Fruit fly (Drosophila melanogaster): ENCODE data around the gene kdn.

The kdn gene

DNA sequence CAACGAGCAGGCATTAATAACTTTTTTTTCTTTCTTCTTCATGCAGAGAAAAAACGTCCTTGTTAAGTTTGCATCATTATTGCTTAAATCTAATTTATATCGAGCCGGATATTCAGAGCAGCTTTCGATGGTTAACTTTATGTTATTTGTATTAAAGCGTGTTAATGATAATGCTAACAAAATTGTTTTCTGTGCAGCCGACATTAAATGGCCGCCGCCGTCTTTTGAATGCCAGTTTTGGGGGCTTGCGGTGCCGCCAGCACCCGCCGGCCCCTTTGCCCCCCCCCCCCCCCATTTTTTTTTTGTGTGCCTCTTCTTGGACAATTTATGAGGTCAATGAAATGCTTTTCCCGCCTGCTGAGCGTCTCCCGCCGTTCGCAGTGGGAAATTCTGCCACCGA is 38.9 kb upstream of the kdn start:
- TF ChIP-seq toe (GFP tag; optimal IDR thresholded peaks at IDR 0.05) (no peak), cnc (optimal IDR thresholded peaks at IDR 0.05) (no peak), kay (GFP tag; ENCODE audit: borderline replicate concordance) (no peak), CG7045 (GFP tag; optimal IDR thresholded peaks at IDR 0.05) (no peak), CG11617 (GFP tag; optimal IDR thresholded peaks at IDR 0.05) (no peak), Clk (GFP tag; optimal IDR thresholded peaks at IDR 0.05) (no peak), tj (GFP tag; optimal IDR thresholded peaks at IDR 0.05) (no peak), cic (GFP tag; optimal IDR thresholded peaks at IDR 0.05) (no peak), CG1620 (GFP tag; optimal IDR thresholded peaks at IDR 0.05) (no peak), Hr96 (GFP tag; optimal IDR thresholded peaks at IDR 0.05) (no peak), CG12768 (GFP tag; optimal IDR thresholded peaks at IDR 0.05) (no peak), Mnt (GFP tag; optimal IDR thresholded peaks at IDR 0.05) (no peak), CG33017 (tag; optimal IDR thresholded peaks at IDR 0.05) (no peak), pad (GFP tag; optimal IDR thresholded peaks at IDR 0.05) (no peak)

- TF ChIP-seq CG12768 (GFP tag; optimal IDR thresholded peaks at IDR 0.05), result no peak
- no peak for TF ChIP-seq CG5204 (GFP tag; optimal IDR thresholded peaks at IDR 0.05)
- TF ChIP-seq CG14711 (tag; optimal IDR thresholded peaks at IDR 0.05), result no peak
- TF ChIP-seq toe (GFP tag; optimal IDR thresholded peaks at IDR 0.05), result no peak
- no peak for TF ChIP-seq Clk (GFP tag; optimal IDR thresholded peaks at IDR 0.05)
- no peak for TF ChIP-seq Hr96 (GFP tag; optimal IDR thresholded peaks at IDR 0.05)
Measured at dm6 chrX:6315583-6315982, 34.8 kb upstream of the kdn start.

- TF ChIP-seq Hr96 (GFP tag; optimal IDR thresholded peaks at IDR 0.05) (peak; percentile 36), cnc (optimal IDR thresholded peaks at IDR 0.05) (no peak), tj (GFP tag; optimal IDR thresholded peaks at IDR 0.05) (peak; percentile 4), toe (GFP tag; optimal IDR thresholded peaks at IDR 0.05) (peak; percentile 11), pad (GFP tag; optimal IDR thresholded peaks at IDR 0.05) (peak; percentile 21), CG12768 (GFP tag; optimal IDR thresholded peaks at IDR 0.05) (peak; percentile 50), CG33017 (tag; optimal IDR thresholded peaks at IDR 0.05) (peak; percentile 52), Clk (GFP tag; optimal IDR thresholded peaks at IDR 0.05) (peak; percentile 17), kay (GFP tag; ENCODE audit: borderline replicate concordance) (no peak), Crg-1 (GFP tag; optimal IDR thresholded peaks at IDR 0.05) (no peak), CG1620 (GFP tag; optimal IDR thresholded peaks at IDR 0.05) (no peak), cic (GFP tag; optimal IDR thresholded peaks at IDR 0.05) (no peak), CG7045 (GFP tag; optimal IDR thresholded peaks at IDR 0.05) (peak; percentile 66), CG5204 (GFP tag; optimal IDR thresholded peaks at IDR 0.05) (peak; percentile 12), CG11617 (GFP tag; optimal IDR thresholded peaks at IDR 0.05) (peak; percentile 22), CG7101 (tag; optimal IDR thresholded peaks at IDR 0.05) (peak; percentile 69), Mnt (GFP tag; optimal IDR thresholded peaks at IDR 0.05) (no peak), bab1 (GFP tag; optimal IDR thresholded peaks at IDR 0.05) (no peak), ovo (GFP tag; optimal IDR thresholded peaks at IDR 0.05) (no peak), CG14711 (tag; optimal IDR thresholded peaks at IDR 0.05) (peak; percentile 25)
Measured at dm6 chrX:6316858-6317474, 33.5 kb upstream of the kdn start.

dm6 chrX:6330369-6330949 is 20.0 kb upstream of the kdn start, which contains the start of gene CG42240:
Gene CG42240 (plus strand): TSS chrX:6330842.
- TF ChIP-seq bab1 (GFP tag; optimal IDR thresholded peaks at IDR 0.05) (peak; percentile 96), kay (GFP tag; ENCODE audit: borderline replicate concordance) (peak; percentile 92), pad (GFP tag; optimal IDR thresholded peaks at IDR 0.05) (peak; percentile 81), Hr96 (GFP tag; optimal IDR thresholded peaks at IDR 0.05) (peak; percentile 83), CG14711 (tag; optimal IDR thresholded peaks at IDR 0.05) (peak; percentile 86), Mnt (GFP tag; optimal IDR thresholded peaks at IDR 0.05) (peak; percentile 65), CG33017 (tag; optimal IDR thresholded peaks at IDR 0.05) (peak; percentile 85), CG5204 (GFP tag; optimal IDR thresholded peaks at IDR 0.05) (peak; percentile 79), CG11617 (GFP tag; optimal IDR thresholded peaks at IDR 0.05) (peak; percentile 96), toe (GFP tag; optimal IDR thresholded peaks at IDR 0.05) (peak; percentile 61), CG12768 (GFP tag; optimal IDR thresholded peaks at IDR 0.05) (peak; percentile 86), ovo (GFP tag; optimal IDR thresholded peaks at IDR 0.05) (peak; percentile 71), CG7101 (tag; optimal IDR thresholded peaks at IDR 0.05) (peak; percentile 93), cic (GFP tag; optimal IDR thresholded peaks at IDR 0.05) (peak; percentile 74), CG1620 (GFP tag; optimal IDR thresholded peaks at IDR 0.05) (peak; percentile 54), Crg-1 (GFP tag; optimal IDR thresholded peaks at IDR 0.05) (peak; percentile 73), cnc (optimal IDR thresholded peaks at IDR 0.05) (no peak), CG7045 (GFP tag; optimal IDR thresholded peaks at IDR 0.05) (peak; percentile 89), Clk (GFP tag; optimal IDR thresholded peaks at IDR 0.05) (peak; percentile 46), tj (GFP tag; optimal IDR thresholded peaks at IDR 0.05) (peak; percentile 82)

dm6 chrX:6332988-6333719 is 17.3 kb upstream of the kdn start:
- TF ChIP-seq Hr96 (GFP tag; optimal IDR thresholded peaks at IDR 0.05) (peak; percentile 53), Mnt (GFP tag; optimal IDR thresholded peaks at IDR 0.05) (peak; percentile 37), cnc (optimal IDR thresholded peaks at IDR 0.05) (no peak), toe (GFP tag; optimal IDR thresholded peaks at IDR 0.05) (no peak), bab1 (GFP tag; optimal IDR thresholded peaks at IDR 0.05) (peak; percentile 53), CG12768 (GFP tag; optimal IDR thresholded peaks at IDR 0.05) (peak; percentile 30), tj (GFP tag; optimal IDR thresholded peaks at IDR 0.05) (peak; percentile 65), CG5204 (GFP tag; optimal IDR thresholded peaks at IDR 0.05) (peak; percentile 47), kay (GFP tag; ENCODE audit: borderline replicate concordance) (peak; percentile 36), CG7045 (GFP tag; optimal IDR thresholded peaks at IDR 0.05) (peak; percentile 23), CG7101 (tag; optimal IDR thresholded peaks at IDR 0.05) (no peak), pad (GFP tag; optimal IDR thresholded peaks at IDR 0.05) (peak; percentile 14), Clk (GFP tag; optimal IDR thresholded peaks at IDR 0.05) (no peak), CG11617 (GFP tag; optimal IDR thresholded peaks at IDR 0.05) (peak; percentile 57), Crg-1 (GFP tag; optimal IDR thresholded peaks at IDR 0.05) (peak; percentile 23)
